Fruit fly (Drosophila melanogaster) whole organism, adult: ENCODE results near the gene Tango10.

Source experiments
- CG11617 ChIP-seq: fragments of 200-800 bp; sonication (Bioruptor generic); optimal IDR thresholded peaks from 2 replicates; lab custom pipeline; 2017; ENCODE audit warnings: mild to moderate bottlenecking, missing biosample characterization, missing genetic modification reagents, missing genetic modification characterization
- CG12768 ChIP-seq: fragments of 200-800 bp; sonication (Bioruptor generic); optimal IDR thresholded peaks from 2 replicates; lab custom pipeline; 2017; ENCODE audit warnings: missing biosample characterization, missing genetic modification characterization, mild to moderate bottlenecking, moderate library complexity, missing genetic modification reagents
- CG14711 ChIP-seq: fragments of 200-800 bp; sonication (Bioruptor generic); optimal IDR thresholded peaks from 2 replicates; lab custom pipeline; 2018; ENCODE audit warnings: missing biosample characterization, mild to moderate bottlenecking, missing genetic modification characterization, moderate library complexity
- CG1620 ChIP-seq: fragments of 200-800 bp; sonication (Bioruptor generic); optimal IDR thresholded peaks from 2 replicates; lab custom pipeline; 2016; ENCODE audit warnings: missing biosample characterization, missing genetic modification characterization
- CG33017 ChIP-seq: fragments of 200-800 bp; sonication (Bioruptor generic); optimal IDR thresholded peaks from 2 replicates; lab custom pipeline; 2018; ENCODE audit warnings: missing biosample characterization, mild to moderate bottlenecking, missing genetic modification characterization, moderate library complexity
- CG5204 ChIP-seq: fragments of 200-800 bp; sonication (Bioruptor generic); optimal IDR thresholded peaks from 2 replicates; lab custom pipeline; 2016; ENCODE audit warnings: missing biosample characterization, missing genetic modification characterization
- CG7045 ChIP-seq: fragments of 200-800 bp; sonication (Bioruptor generic); optimal IDR thresholded peaks from 2 replicates; lab custom pipeline; 2017; ENCODE audit warnings: missing biosample characterization, mild to moderate bottlenecking, missing genetic modification characterization
- CG7101 ChIP-seq: fragments of 200-800 bp; sonication (Bioruptor generic); optimal IDR thresholded peaks from 2 replicates; lab custom pipeline; 2018; ENCODE audit warnings: missing biosample characterization, mild to moderate bottlenecking, missing genetic modification characterization, moderate library complexity
- Clk ChIP-seq: fragments of 200-800 bp; sonication (Bioruptor generic); optimal IDR thresholded peaks from 2 replicates; lab custom pipeline; 2017; ENCODE audit warnings: missing biosample characterization, missing genetic modification characterization
- Crg-1 ChIP-seq: fragments of 200-800 bp; sonication (Bioruptor generic); optimal IDR thresholded peaks from 2 replicates; lab custom pipeline; 2016; ENCODE audit warnings: missing biosample characterization, missing genetic modification characterization
- Hr96 ChIP-seq: fragments of 200-800 bp; sonication (Bioruptor generic); optimal IDR thresholded peaks from 2 replicates; lab custom pipeline; 2016; ENCODE audit warnings: missing biosample characterization, missing genetic modification characterization
- Mnt ChIP-seq: fragments of 200-800 bp; sonication (Bioruptor generic); optimal IDR thresholded peaks from 2 replicates; lab custom pipeline; 2016; ENCODE audit warnings: missing biosample characterization, mild to moderate bottlenecking, missing genetic modification characterization
- bab1 ChIP-seq: fragments of 200-800 bp; sonication (Bioruptor generic); optimal IDR thresholded peaks from 3 replicates; lab custom pipeline; 2019; ENCODE audit warnings: missing biosample characterization, mild to moderate bottlenecking, missing genetic modification characterization, moderate library complexity
- cic ChIP-seq: fragments of 200-800 bp; sonication (Bioruptor generic); optimal IDR thresholded peaks from 2 replicates; lab custom pipeline; 2017; ENCODE audit warnings: missing biosample characterization, mild to moderate bottlenecking, missing genetic modification characterization, moderate library complexity
- cnc ChIP-seq, 2 experiments: fragments of >200 bp; optimal IDR thresholded peaks; 2 replicates each; lab custom pipeline; 2017
- kay ChIP-seq: fragments of 200-800 bp; sonication (Bioruptor generic); peaks from one replicate; lab custom pipeline; 2016; ENCODE audit warnings: missing biosample characterization, missing genetic modification characterization, borderline replicate concordance
- ovo ChIP-seq: fragments of 200-800 bp; sonication (Bioruptor generic); optimal IDR thresholded peaks from 2 replicates; lab custom pipeline; 2016; ENCODE audit warnings: missing biosample characterization, missing genetic modification characterization
- pad ChIP-seq: fragments of 200-800 bp; sonication (Bioruptor generic); optimal IDR thresholded peaks from 3 replicates; lab custom pipeline; 2017; ENCODE audit warnings: missing biosample characterization, missing genetic modification characterization, mild to moderate bottlenecking, moderate library complexity, missing genetic modification reagents
- tj ChIP-seq: fragments of 200-800 bp; sonication (Bioruptor generic); optimal IDR thresholded peaks from 3 replicates; lab custom pipeline; 2017; ENCODE audit warnings: missing biosample characterization, mild to moderate bottlenecking, missing genetic modification characterization, moderate library complexity
- toe ChIP-seq: fragments of 200-800 bp; sonication (Bioruptor generic); optimal IDR thresholded peaks from 2 replicates; lab custom pipeline; 2016; ENCODE audit warnings: missing biosample characterization, missing genetic modification characterization

The Tango10 gene

DNA sequence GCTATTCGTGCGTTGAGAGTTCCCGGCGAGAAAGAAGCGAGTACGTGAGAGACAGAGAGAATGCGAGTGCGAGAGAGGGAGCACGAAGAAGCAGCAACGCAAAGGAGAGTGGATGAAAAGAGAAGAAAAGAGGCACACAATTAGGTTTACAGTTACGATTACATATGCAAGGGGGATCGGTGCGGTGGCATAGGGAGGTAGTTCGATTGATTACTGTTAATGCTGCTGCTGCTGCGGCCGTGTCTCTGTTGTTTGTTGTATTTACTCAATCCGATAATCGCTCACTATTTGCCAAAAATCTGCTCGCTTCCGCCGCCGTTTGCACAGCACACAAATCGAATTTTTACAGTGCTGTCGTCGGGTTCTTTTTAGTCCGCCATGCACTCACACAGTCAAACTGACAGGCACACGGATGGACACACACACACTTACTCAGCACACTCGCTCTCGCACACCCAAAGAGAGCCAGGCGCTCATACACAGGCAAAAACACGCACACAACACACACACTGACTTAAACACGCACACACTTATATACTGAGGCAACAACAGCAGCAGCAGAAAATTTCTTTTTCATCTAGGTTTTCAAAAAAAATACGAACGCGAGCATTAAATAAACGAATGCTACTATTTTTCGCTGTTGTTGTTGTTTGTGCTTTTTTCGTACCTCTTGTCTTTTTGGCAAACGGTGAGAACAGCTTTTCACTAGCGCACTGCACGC is 6.1 kb upstream of the Tango10 start:
- TF ChIP-seq Crg-1 (GFP tag; lab: Kevin White, UChicago), result peak; percentile 45
- no peak for TF ChIP-seq CG5204 (GFP tag; lab: Kevin White, UChicago)
- TF ChIP-seq kay (GFP tag; lab: Kevin White, UChicago), result no peak
- TF ChIP-seq cnc (optimal IDR thresholded peaks at IDR 0.05; lab: Kevin White, UChicago), result no peak
- no peak for TF ChIP-seq CG11617 (GFP tag; lab: Kevin White, UChicago)
- TF ChIP-seq toe (GFP tag; lab: Kevin White, UChicago), result no peak
- TF ChIP-seq cic (GFP tag; lab: Kevin White, UChicago), result peak; percentile 76
- TF ChIP-seq tj (GFP tag; lab: Kevin White, UChicago), result peak; percentile 91
- no peak for TF ChIP-seq Clk (GFP tag; lab: Kevin White, UChicago)
- no peak for TF ChIP-seq CG14711 (tag; lab: Kevin White, UChicago)
- no peak for TF ChIP-seq bab1
- TF ChIP-seq CG7101 (tag; lab: Kevin White, UChicago), result peak; percentile 2
- TF ChIP-seq CG7045 (GFP tag; lab: Kevin White, UChicago), result no peak
- TF ChIP-seq pad (GFP tag; lab: Kevin White, UChicago), result peak; percentile 94
- peak; percentile 95 for TF ChIP-seq ovo (GFP tag; lab: Kevin White, UChicago)
- no peak for TF ChIP-seq CG1620 (GFP tag; lab: Kevin White, UChicago)
- no peak for TF ChIP-seq Hr96
- peak; percentile 74 for TF ChIP-seq Mnt
- TF ChIP-seq CG12768 (GFP tag; lab: Kevin White, UChicago), result peak; percentile 26
- TF ChIP-seq CG33017 (tag; lab: Kevin White, UChicago), result peak; percentile 28

DNA sequence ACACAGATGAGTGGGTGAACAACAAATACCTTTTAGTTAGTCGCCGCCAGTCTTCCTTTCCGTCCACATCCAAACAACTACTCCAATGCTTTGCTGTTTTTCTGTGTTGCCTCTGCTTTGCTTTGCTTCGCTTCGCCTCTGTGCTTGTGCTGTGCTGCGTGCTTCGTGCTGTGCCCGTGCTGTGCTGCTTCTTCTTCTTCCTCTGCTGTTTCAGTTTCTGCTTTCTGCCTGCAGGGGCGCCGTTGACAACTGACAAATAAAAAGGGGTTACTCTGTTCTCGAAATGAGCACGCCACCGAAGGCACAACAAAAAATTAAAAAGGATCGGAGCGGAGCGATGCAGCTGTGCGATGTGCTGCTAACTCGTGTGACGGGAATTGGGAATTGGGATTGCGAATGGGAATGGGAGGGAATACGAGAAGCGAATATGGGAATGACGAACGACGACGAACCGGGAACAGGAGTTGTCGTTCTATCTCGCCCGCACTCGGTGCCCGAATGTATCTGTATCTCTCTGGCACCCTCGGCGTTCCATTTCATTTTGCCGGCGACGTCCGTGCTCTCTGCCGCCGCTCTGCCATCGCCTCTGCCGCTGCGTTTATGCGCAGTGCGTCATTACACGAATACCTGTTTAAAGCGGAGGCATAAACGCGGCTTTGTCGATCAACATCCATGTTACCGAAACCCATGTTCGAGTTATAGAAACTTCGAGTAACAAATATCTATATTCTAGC is 5.3 kb upstream of the Tango10 start:
- TF ChIP-seq CG33017 (tag; lab: Kevin White, UChicago), result no peak
- TF ChIP-seq CG12768 (GFP tag; lab: Kevin White, UChicago), result no peak
- peak; percentile 74 for TF ChIP-seq bab1
- no peak for TF ChIP-seq Crg-1 (GFP tag; lab: Kevin White, UChicago)
- TF ChIP-seq kay (GFP tag; lab: Kevin White, UChicago), result no peak
- no peak for TF ChIP-seq toe (GFP tag; lab: Kevin White, UChicago)
- no peak for TF ChIP-seq ovo (GFP tag; lab: Kevin White, UChicago)
- no peak for TF ChIP-seq CG5204 (GFP tag; lab: Kevin White, UChicago)
- peak; percentile 7 for TF ChIP-seq CG11617 (GFP tag; lab: Kevin White, UChicago)
- no peak for TF ChIP-seq Clk (GFP tag; lab: Kevin White, UChicago)
- TF ChIP-seq cnc (optimal IDR thresholded peaks at IDR 0.05; lab: Kevin White, UChicago), result no peak
- TF ChIP-seq pad (GFP tag; lab: Kevin White, UChicago), result no peak
- peak; percentile 41 for TF ChIP-seq CG7101 (tag; lab: Kevin White, UChicago)
- TF ChIP-seq Hr96, result no peak
- no peak for TF ChIP-seq cic (GFP tag; lab: Kevin White, UChicago)
- no peak for TF ChIP-seq CG7045 (GFP tag; lab: Kevin White, UChicago)
- peak; percentile 46 for TF ChIP-seq Mnt
- peak; percentile 75 for TF ChIP-seq tj (GFP tag; lab: Kevin White, UChicago)
- TF ChIP-seq CG1620 (GFP tag; lab: Kevin White, UChicago), result peak; percentile 17
- peak; percentile 35 for TF ChIP-seq CG14711 (tag; lab: Kevin White, UChicago)

DNA sequence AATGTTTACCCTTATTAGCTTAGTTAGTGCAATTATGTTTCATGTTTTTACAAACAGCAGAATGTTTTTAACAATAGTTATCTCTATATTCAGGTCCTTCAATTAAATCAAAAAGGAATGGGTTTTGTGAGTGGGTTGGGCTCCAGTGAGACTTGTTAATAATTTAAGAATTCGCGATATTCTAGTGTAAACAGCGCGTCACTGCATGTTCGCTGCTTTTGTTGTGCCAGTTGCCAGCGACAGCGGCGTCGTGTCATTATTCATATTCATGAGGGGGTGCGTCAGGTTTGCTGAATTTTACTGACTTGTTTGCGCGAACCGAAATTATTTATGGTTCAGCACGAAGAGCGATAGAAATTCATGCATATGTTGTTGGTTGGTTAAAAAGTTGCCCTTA is 4.8 kb upstream of the Tango10 start, which contains the start of gene Amun:
TSS of gene Amun (minus strand) at position 303 of the 397 bp plus-strand sequence.
- TF ChIP-seq tj (GFP tag; lab: Kevin White, UChicago) (peak; percentile 67), CG1620 (GFP tag; lab: Kevin White, UChicago) (peak; percentile 72), CG14711 (tag; lab: Kevin White, UChicago) (peak; percentile 46), CG33017 (tag; lab: Kevin White, UChicago) (peak; percentile 15), CG7101 (tag; lab: Kevin White, UChicago) (peak; percentile 48), cnc (optimal IDR thresholded peaks at IDR 0.05; lab: Kevin White, UChicago) (no peak), Crg-1 (GFP tag; lab: Kevin White, UChicago) (peak; percentile 69), Hr96 (peak; percentile 39), bab1 (peak; percentile 48), CG7045 (GFP tag; lab: Kevin White, UChicago) (no peak), toe (GFP tag; lab: Kevin White, UChicago) (peak; percentile 27), Clk (GFP tag; lab: Kevin White, UChicago) (no peak), pad (GFP tag; lab: Kevin White, UChicago) (no peak)

DNA sequence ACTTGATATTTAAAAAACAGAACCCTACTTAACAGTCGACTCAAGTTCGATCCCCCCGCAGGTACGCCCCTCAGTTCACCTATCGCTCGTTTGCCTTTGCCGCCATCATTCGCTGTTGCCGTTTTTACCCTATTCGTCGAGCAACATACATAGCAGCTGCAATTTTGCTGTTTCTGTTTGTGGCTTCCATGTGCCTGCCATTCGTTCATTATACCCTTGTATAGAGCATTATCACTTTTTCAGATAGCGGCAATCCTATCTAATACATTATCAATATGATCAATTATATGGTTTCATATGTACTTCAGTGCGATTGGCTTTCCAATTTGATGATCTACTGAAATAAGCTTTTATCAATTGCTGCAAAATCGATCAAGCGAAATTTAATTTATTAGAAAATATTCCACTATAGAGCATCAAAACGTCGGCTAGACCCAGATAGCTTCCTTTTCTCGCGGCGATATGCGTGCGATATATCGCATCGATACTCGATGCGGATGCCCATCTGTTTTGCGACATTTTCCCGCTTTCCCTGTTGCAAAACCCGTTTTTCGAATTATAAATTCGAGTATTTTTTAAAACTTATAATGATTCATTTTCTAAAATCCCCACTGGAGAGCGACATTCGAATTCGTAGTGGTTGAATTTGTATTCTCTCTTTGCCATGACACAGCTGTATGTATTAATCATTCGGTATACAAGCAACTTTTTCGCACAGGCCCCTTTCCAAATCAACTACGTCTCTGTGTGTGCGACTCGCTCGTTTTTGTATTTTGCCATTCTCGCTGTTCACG is 3.9 kb upstream of the Tango10 start:
- peak; percentile 49 for TF ChIP-seq tj (GFP tag; lab: Kevin White, UChicago)
- peak; percentile 38 for TF ChIP-seq Clk (GFP tag; lab: Kevin White, UChicago)
- peak; percentile 30 for TF ChIP-seq cic (GFP tag; lab: Kevin White, UChicago)
- peak; percentile 79 for TF ChIP-seq kay (GFP tag; lab: Kevin White, UChicago)
- peak; percentile 66 for TF ChIP-seq CG1620 (GFP tag; lab: Kevin White, UChicago)
- TF ChIP-seq ovo (GFP tag; lab: Kevin White, UChicago), result peak; percentile 66
- TF ChIP-seq Mnt, result peak; percentile 78
- peak; percentile 85 for TF ChIP-seq CG11617 (GFP tag; lab: Kevin White, UChicago)
- peak; percentile 74 for TF ChIP-seq pad (GFP tag; lab: Kevin White, UChicago)
- TF ChIP-seq CG7045 (GFP tag; lab: Kevin White, UChicago), result peak; percentile 68
- TF ChIP-seq CG33017 (tag; lab: Kevin White, UChicago), result peak; percentile 68
- peak; percentile 87 for TF ChIP-seq CG7101 (tag; lab: Kevin White, UChicago)
- TF ChIP-seq CG12768 (GFP tag; lab: Kevin White, UChicago), result peak; percentile 63
- TF ChIP-seq bab1, result peak; percentile 91
- no peak for TF ChIP-seq cnc (optimal IDR thresholded peaks at IDR 0.05; lab: Kevin White, UChicago)
- TF ChIP-seq CG14711 (tag; lab: Kevin White, UChicago), result peak; percentile 80
- peak; percentile 84 for TF ChIP-seq Hr96
- peak; percentile 77 for TF ChIP-seq Crg-1 (GFP tag; lab: Kevin White, UChicago)
- TF ChIP-seq CG5204 (GFP tag; lab: Kevin White, UChicago), result peak; percentile 68
- peak; percentile 31 for TF ChIP-seq toe (GFP tag; lab: Kevin White, UChicago)
